Worm (Caenorhabditis elegans) whole organism, L2 larva: ENCODE results near the gene C02G6.3.

ENCODE experiments used
- C34F6.9 ChIP-seq: fragments of 150-350 bp; optimal IDR thresholded peaks from 2 replicates; lab custom pipeline; 2014; ENCODE audit warnings: missing biosample characterization, missing genetic modification characterization
- F13H6.1 ChIP-seq: sonication (generic microtip); optimal IDR thresholded peaks from 2 replicates; lab custom pipeline; 2016; ENCODE audit warnings: missing genetic modification characterization, missing compliant biosample characterization
- R02D3.7 ChIP-seq: fragments of 150-350 bp; optimal IDR thresholded peaks from 2 replicates; lab custom pipeline; 2014; ENCODE audit warnings: missing biosample characterization, missing genetic modification characterization
- Y55F3AM.14 ChIP-seq: fragments of 200-800 bp; sonication (Bioruptor generic); optimal IDR thresholded peaks from 2 replicates; lab custom pipeline; 2018; ENCODE audit warnings: mild to moderate bottlenecking, missing genetic modification characterization, missing compliant biosample characterization
- alr-1 ChIP-seq: fragments of 150-350 bp; optimal IDR thresholded peaks from 2 replicates; lab custom pipeline; 2014; ENCODE audit warnings: missing biosample characterization, missing genetic modification characterization
- aly-2 ChIP-seq: fragments of 150-350 bp; optimal IDR thresholded peaks from 2 replicates; lab custom pipeline; 2014; ENCODE audit warnings: missing biosample characterization, missing genetic modification characterization
- ama-1 ChIP-seq: fragments of 150-350 bp; optimal IDR thresholded peaks from 2 replicates; lab custom pipeline; 2018; ENCODE audit warnings: inconsistent platforms
- blmp-1 ChIP-seq: sonication (generic microtip); optimal IDR thresholded peaks from 2 replicates; lab custom pipeline; 2017; ENCODE audit warnings: missing genetic modification characterization, mild to moderate bottlenecking, missing compliant biosample characterization, antibody characterized with exemption, moderate library complexity; ENCODE audit not compliant: insufficient read depth
- ceh-16 ChIP-seq: fragments of 150-350 bp; optimal IDR thresholded peaks from 2 replicates; lab custom pipeline; 2014; ENCODE audit warnings: missing biosample characterization, missing genetic modification characterization
- ceh-82 ChIP-seq: fragments of 150-350 bp; optimal IDR thresholded peaks from 2 replicates; lab custom pipeline; 2014; ENCODE audit warnings: missing biosample characterization, missing genetic modification characterization
- crh-2 ChIP-seq: sonication (generic microtip); optimal IDR thresholded peaks from 2 replicates; lab custom pipeline; 2017; ENCODE audit warnings: missing biosample characterization, missing genetic modification characterization
- elt-1 ChIP-seq: fragments of 150-350 bp; optimal IDR thresholded peaks from 2 replicates; lab custom pipeline; 2014; ENCODE audit warnings: missing biosample characterization, missing genetic modification characterization
- elt-3 ChIP-seq: sonication (generic microtip); optimal IDR thresholded peaks from 2 replicates; lab custom pipeline; 2017; ENCODE audit warnings: missing biosample characterization, missing genetic modification characterization
- fos-1 ChIP-seq: fragments of 150-350 bp; optimal IDR thresholded peaks from 2 replicates; lab custom pipeline; 2014; ENCODE audit warnings: missing biosample characterization, missing genetic modification characterization
- gmeb-1 ChIP-seq: fragments of 150-350 bp; optimal IDR thresholded peaks from 2 replicates; lab custom pipeline; 2014; ENCODE audit warnings: missing biosample characterization, missing genetic modification characterization
- lin-11 ChIP-seq: fragments of 150-350 bp; sonication (generic microtip); optimal IDR thresholded peaks from 2 replicates; lab custom pipeline; 2014; ENCODE audit warnings: missing biosample characterization, missing genetic modification characterization, inconsistent platforms, mixed read lengths
- lin-13 ChIP-seq: fragments of 150-350 bp; optimal IDR thresholded peaks from 2 replicates; lab custom pipeline; 2014; ENCODE audit warnings: missing biosample characterization, missing genetic modification reagents, missing genetic modification characterization
- lin-39 ChIP-seq: fragments of 150-350 bp; optimal IDR thresholded peaks from 2 replicates; lab custom pipeline; 2014; ENCODE audit warnings: missing biosample characterization, missing genetic modification reagents, missing genetic modification characterization
- mab-5 ChIP-seq: fragments of 150-350 bp; optimal IDR thresholded peaks from 2 replicates; lab custom pipeline; 2014; ENCODE audit warnings: missing biosample characterization, missing genetic modification characterization
- mbf-1 ChIP-seq: sonication (generic microtip); optimal IDR thresholded peaks from 2 replicates; lab custom pipeline; 2017; ENCODE audit warnings: missing biosample characterization, missing genetic modification characterization
- mdl-1 ChIP-seq, 2 experiments: fragments of 150-350 bp in 1 of 2; sonication (generic microtip) in 1 of 2; optimal IDR thresholded peaks; 2 replicates each; lab custom pipeline; 2017; ENCODE audit warnings: missing biosample characterization in 2 of 2, missing genetic modification characterization in 2 of 2
- nhr-11 ChIP-seq: fragments of 150-350 bp; optimal IDR thresholded peaks from 2 replicates; lab custom pipeline; 2014; ENCODE audit warnings: missing biosample characterization, missing genetic modification characterization
- nhr-12 ChIP-seq: fragments of 150-350 bp; optimal IDR thresholded peaks from 2 replicates; lab custom pipeline; 2014; ENCODE audit warnings: missing biosample characterization, missing genetic modification characterization
- nhr-129 ChIP-seq: fragments of 150-350 bp; optimal IDR thresholded peaks from 2 replicates; lab custom pipeline; 2014; ENCODE audit warnings: missing biosample characterization, missing genetic modification characterization
- nhr-23 ChIP-seq: fragments of 150-350 bp; optimal IDR thresholded peaks from 2 replicates; lab custom pipeline; 2014; ENCODE audit warnings: missing biosample characterization, missing genetic modification reagents, missing genetic modification characterization
- nhr-237 ChIP-seq: fragments of 150-350 bp; optimal IDR thresholded peaks from 2 replicates; lab custom pipeline; 2014; ENCODE audit warnings: missing biosample characterization, missing genetic modification characterization
- nhr-25 ChIP-seq: fragments of 150-350 bp; sonication (generic microtip); optimal IDR thresholded peaks from 3 replicates; lab custom pipeline; 2014; ENCODE audit warnings: missing biosample characterization, missing genetic modification characterization
- nhr-6 ChIP-seq: fragments of 150-350 bp; optimal IDR thresholded peaks from 2 replicates; lab custom pipeline; 2014; ENCODE audit warnings: missing biosample characterization, missing genetic modification characterization
- nhr-77 ChIP-seq: fragments of 150-350 bp; optimal IDR thresholded peaks from 2 replicates; lab custom pipeline; 2014; ENCODE audit warnings: missing biosample characterization, missing genetic modification characterization
- peb-1 ChIP-seq: fragments of 150-350 bp; optimal IDR thresholded peaks from 2 replicates; lab custom pipeline; 2014; ENCODE audit warnings: missing biosample characterization, missing genetic modification characterization
- sem-4 ChIP-seq: fragments of 150-350 bp; optimal IDR thresholded peaks from 2 replicates; lab custom pipeline; 2014; ENCODE audit warnings: missing biosample characterization, missing genetic modification reagents, missing genetic modification characterization
- skn-1 ChIP-seq: sonication (generic microtip); optimal IDR thresholded peaks from 2 replicates; lab custom pipeline; 2017; ENCODE audit warnings: missing biosample characterization, missing genetic modification characterization
- sma-3 ChIP-seq: sonication (generic microtip); optimal IDR thresholded peaks from 2 replicates; lab custom pipeline; 2016; ENCODE audit warnings: missing genetic modification reagents, missing genetic modification characterization, missing compliant biosample characterization
- sma-9 ChIP-seq, 2 experiments: fragments of 150-350 bp in 1 of 2; sonication (generic microtip) in 1 of 2; optimal IDR thresholded peaks; 2 replicates each; lab custom pipeline; 2014 to 2016; ENCODE audit warnings: missing genetic modification characterization in 2 of 2, mild to moderate bottlenecking in 1 of 2, missing biosample characterization in 1 of 2, missing compliant biosample characterization in 1 of 2, missing genetic modification reagents in 1 of 2, moderate library complexity in 1 of 2
- snpc-4 ChIP-seq: fragments of 150-350 bp; optimal IDR thresholded peaks from 2 replicates; lab custom pipeline; 2014; ENCODE audit warnings: missing biosample characterization, missing genetic modification characterization
- unc-39 ChIP-seq: fragments of 150-350 bp; optimal IDR thresholded peaks from 2 replicates; lab custom pipeline; 2014; ENCODE audit warnings: missing biosample characterization, missing genetic modification characterization
- unc-55 ChIP-seq: fragments of 150-350 bp; sonication (generic microtip); optimal IDR thresholded peaks from 3 replicates; lab custom pipeline; 2014; ENCODE audit warnings: missing biosample characterization, missing genetic modification reagents, missing genetic modification characterization
- unc-62 ChIP-seq: fragments of 150-350 bp; optimal IDR thresholded peaks from 2 replicates; lab custom pipeline; 2014; ENCODE audit warnings: missing biosample characterization, missing genetic modification reagents, missing genetic modification characterization
- ztf-1 ChIP-seq: fragments of 200-800 bp; sonication (Bioruptor generic); conservative IDR thresholded peaks from 2 replicates; pipeline ENCODE4 v1.3.6; 2022; ENCODE audit warnings: missing genetic modification characterization, missing compliant biosample characterization
- ztf-11 ChIP-seq: sonication (generic microtip); optimal IDR thresholded peaks from 2 replicates; lab custom pipeline; 2017; ENCODE audit warnings: missing biosample characterization, missing genetic modification characterization
- ztf-4 ChIP-seq: fragments of 150-350 bp; optimal IDR thresholded peaks from 2 replicates; lab custom pipeline; 2014; ENCODE audit warnings: missing biosample characterization, missing genetic modification characterization

C02G6.3 gene

ce11 chrV:5906252-5906651 lies 26.1 kb downstream of the C02G6.3 start, which contains the start of gene srd-15:
Gene srd-15, minus strand, starts transcription at chrV:5906352.
- TF ChIP-seq nhr-23 (tag; lab: Kevin White, UChicago) (no peak), C34F6.9 (no peak), sma-9 (GFP tag; optimal IDR thresholded peaks at IDR 0.05; lab: Kevin White, UChicago) (no peak), sma-9 (tag; optimal IDR thresholded peaks at IDR 0.05; lab: Kevin White, UChicago) (no peak)

ce11 chrV:5907090-5907489 lies 26.9 kb downstream of the C02G6.3 start, which contains the start of gene C04E6.4:
Gene C04E6.4, plus strand, starts transcription at chrV:5907390.
- no peak for TF ChIP-seq nhr-237
- no peak for TF ChIP-seq mdl-1 (tag; optimal IDR thresholded peaks at IDR 0.05; lab: Kevin White, UChicago)
- TF ChIP-seq sma-9 (GFP tag; optimal IDR thresholded peaks at IDR 0.05; lab: Kevin White, UChicago), result no peak
- TF ChIP-seq sma-9 (tag; optimal IDR thresholded peaks at IDR 0.05; lab: Kevin White, UChicago), result no peak

DNA sequence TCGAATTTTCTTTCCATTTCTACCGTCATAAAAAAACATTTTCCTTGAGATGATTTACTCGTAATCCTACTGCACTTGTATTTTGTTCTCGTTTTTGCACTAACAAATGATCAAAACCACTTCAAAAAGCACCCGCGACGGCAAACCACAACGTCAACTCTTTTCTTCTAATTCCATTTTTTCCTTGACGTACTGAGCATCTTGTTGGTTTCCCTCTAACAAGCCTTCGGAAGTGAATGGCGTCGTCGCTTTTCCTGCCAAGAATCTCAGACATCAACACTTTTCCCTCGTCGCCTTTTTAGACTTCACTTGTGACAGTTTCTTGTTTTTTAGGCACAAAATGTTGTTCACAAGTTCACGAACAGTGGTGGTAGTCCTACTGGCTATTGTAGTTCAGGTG lies 32.3 kb downstream of the C02G6.3 start, which contains the start of gene C04E6.13:
C04E6.13 (plus strand) TSS at position 301 of the 400 bp plus-strand sequence.
- TF ChIP-seq ztf-4 (tag; lab: Kevin White, UChicago), result no peak
- no peak for TF ChIP-seq gmeb-1 (tag; lab: Kevin White, UChicago)
- no peak for TF ChIP-seq ztf-1 (GFP tag; lab: Robert Waterston, UW)
- TF ChIP-seq crh-2, result no peak
- no peak for TF ChIP-seq blmp-1 (tag; lab: Kevin White, UChicago)
- TF ChIP-seq sem-4 (tag; lab: Kevin White, UChicago), result no peak
- TF ChIP-seq nhr-25, result no peak
- no peak for TF ChIP-seq ama-1 (lab: Kevin White, UChicago)
- no peak for TF ChIP-seq Y55F3AM.14
- TF ChIP-seq sma-3, result no peak
- TF ChIP-seq, all 48 proteins: peak for 0

- TF ChIP-seq mbf-1 (no peak), crh-2 (no peak), elt-1 (tag; lab: Kevin White, UChicago) (no peak), blmp-1 (tag; lab: Kevin White, UChicago) (no peak), ztf-11 (tag; lab: Kevin White, UChicago) (no peak), nhr-23 (tag; lab: Kevin White, UChicago) (no peak), peb-1 (tag; lab: Kevin White, UChicago) (no peak)
- TF ChIP-seq, all 48 proteins: peak for 0
Measured at ce11 chrV:5916862-5917261, 36.7 kb downstream of the C02G6.3 start.

ce11 chrV:5917707-5918106 lies 37.5 kb downstream of the C02G6.3 start, which contains the start of gene lrpr-1:
Gene lrpr-1, minus strand, starts transcription at chrV:5917891.
- TF ChIP-seq elt-3 (tag; lab: Kevin White, UChicago) (no peak), sma-9 (GFP tag; optimal IDR thresholded peaks at IDR 0.05; lab: Kevin White, UChicago) (peak; percentile 93), sma-9 (tag; optimal IDR thresholded peaks at IDR 0.05; lab: Kevin White, UChicago) (no peak), nhr-25 (no peak), snpc-4 (tag; lab: Kevin White, UChicago) (peak; percentile 41), R02D3.7 (tag; lab: Kevin White, UChicago) (peak; percentile 50), fos-1 (tag; lab: Kevin White, UChicago) (no peak), peb-1 (tag; lab: Kevin White, UChicago) (no peak), mdl-1 (tag; optimal IDR thresholded peaks at IDR 0.05; lab: Kevin White, UChicago) (no peak), alr-1 (tag; lab: Kevin White, UChicago) (no peak), mbf-1 (no peak), ama-1 (lab: Kevin White, UChicago) (no peak), ztf-4 (tag; lab: Kevin White, UChicago) (no peak), nhr-11 (tag; lab: Kevin White, UChicago) (no peak), nhr-237 (no peak), ztf-1 (GFP tag; lab: Robert Waterston, UW) (peak; percentile 94; the same call in 1 of the 2 replicates), gmeb-1 (tag; lab: Kevin White, UChicago) (peak; percentile 99), skn-1 (tag; lab: Kevin White, UChicago) (no peak), lin-39 (tag; lab: Kevin White, UChicago) (no peak), nhr-129 (tag; lab: Kevin White, UChicago) (no peak), unc-62 (GFP tag; lab: Kevin White, UChicago) (no peak), elt-1 (tag; lab: Kevin White, UChicago) (no peak), ztf-11 (tag; lab: Kevin White, UChicago) (no peak), crh-2 (peak; percentile 74), unc-39 (no peak), blmp-1 (tag; lab: Kevin White, UChicago) (peak; percentile 14), aly-2 (tag; lab: Kevin White, UChicago) (no peak), C34F6.9 (peak; percentile 82), sem-4 (tag; lab: Kevin White, UChicago) (peak; percentile 36), ceh-82 (tag; lab: Kevin White, UChicago) (peak; percentile 11), nhr-77 (tag; lab: Kevin White, UChicago) (no peak), F13H6.1 (tag; lab: Kevin White, UChicago) (no peak), mab-5 (tag; lab: Kevin White, UChicago) (peak; percentile 60), nhr-6 (tag; lab: Kevin White, UChicago) (peak; percentile 69), lin-13 (GFP tag; lab: Kevin White, UChicago) (peak; percentile 75), Y55F3AM.14 (peak; percentile 14), nhr-12 (tag; lab: Kevin White, UChicago) (no peak), sma-3 (peak; percentile 88), unc-55 (GFP tag; lab: Kevin White, UChicago) (peak; percentile 86), ceh-16 (tag; lab: Kevin White, UChicago) (no peak), lin-11 (tag; lab: Kevin White, UChicago) (peak; percentile 14), nhr-23 (tag; lab: Kevin White, UChicago) (no peak)
